Fruit fly (Drosophila melanogaster) whole organism, embryonic: ENCODE results near the gene alphaSnap.

Experiments used
- Antp ChIP-seq: fragments of 200-800 bp; sonication (Bioruptor generic); optimal IDR thresholded peaks from 3 replicates; lab custom pipeline; 2016; ENCODE audit warnings: missing biosample characterization, missing genetic modification characterization
- CG1024 ChIP-seq: fragments of 200-800 bp; sonication (Bioruptor generic); IDR thresholded peaks from 2 replicates; pipeline ENCODE4 v1.3.6; 2022; ENCODE audit warnings: missing biosample characterization, missing genetic modification characterization
- CG10267 ChIP-seq: fragments of 200-800 bp; sonication (Bioruptor generic); optimal IDR thresholded peaks from 2 replicates; lab custom pipeline; 2018; ENCODE audit warnings: missing biosample characterization, mild to moderate bottlenecking, missing genetic modification characterization, moderate library complexity
- CG12104 ChIP-seq: fragments of 200-800 bp; sonication (Bioruptor generic); optimal IDR thresholded peaks from 3 replicates; lab custom pipeline; 2016; ENCODE audit warnings: missing biosample characterization, missing genetic modification characterization
- CG12744 ChIP-seq: fragments of 200-800 bp; sonication (Bioruptor generic); optimal IDR thresholded peaks from 2 replicates; lab custom pipeline; 2016; ENCODE audit warnings: missing biosample characterization, missing genetic modification characterization
- CG1602 ChIP-seq: fragments of 200-800 bp; sonication (Bioruptor generic); optimal IDR thresholded peaks from 3 replicates; lab custom pipeline; 2016; ENCODE audit warnings: missing biosample characterization, missing genetic modification characterization
- CG16779 ChIP-seq: fragments of 200-800 bp; sonication (Bioruptor generic); IDR thresholded peaks from 2 replicates; pipeline ENCODE4 v1.3.6; 2022; ENCODE audit warnings: missing biosample characterization, missing genetic modification characterization
- CG17612 ChIP-seq: fragments of 200-800 bp; sonication (Bioruptor generic); IDR thresholded peaks from 2 replicates; pipeline ENCODE4 v1.3.6; 2022; ENCODE audit warnings: missing biosample characterization, missing genetic modification characterization
- CG2120 ChIP-seq: fragments of 200-800 bp; sonication (Bioruptor generic); optimal IDR thresholded peaks from 3 replicates; lab custom pipeline; 2016; ENCODE audit warnings: missing biosample characterization, missing genetic modification characterization
- CG31441 ChIP-seq: fragments of 200-800 bp; sonication (Bioruptor generic); IDR thresholded peaks from 2 replicates; pipeline ENCODE4 v1.3.6; 2022; ENCODE audit warnings: missing biosample characterization, missing genetic modification characterization
- CG34376 ChIP-seq: fragments of 200-800 bp; sonication (Bioruptor generic); optimal IDR thresholded peaks from 2 replicates; lab custom pipeline; 2018; ENCODE audit warnings: missing biosample characterization, mild to moderate bottlenecking, missing genetic modification characterization
- CG6175 ChIP-seq: fragments of 200-800 bp; sonication (Bioruptor generic); IDR thresholded peaks from 3 replicates; pipeline ENCODE4 v1.3.6; 2022; ENCODE audit warnings: missing biosample characterization, missing genetic modification characterization
- CG6272 ChIP-seq: fragments of 200-800 bp; sonication (Bioruptor generic); IDR thresholded peaks from 2 replicates; pipeline ENCODE4 v1.3.6; 2022; ENCODE audit warnings: missing biosample characterization, missing genetic modification characterization
- CG8944 ChIP-seq: fragments of 200-800 bp; sonication (Bioruptor generic); optimal IDR thresholded peaks from 3 replicates; lab custom pipeline; 2016; ENCODE audit warnings: missing biosample characterization, missing genetic modification characterization
- CG9215 ChIP-seq: fragments of 200-800 bp; sonication (Bioruptor generic); IDR thresholded peaks from 2 replicates; pipeline ENCODE4 v1.3.6; 2022; ENCODE audit warnings: missing biosample characterization, missing genetic modification characterization
- Dll ChIP-seq: fragments of 200-800 bp; sonication (Bioruptor generic); IDR thresholded peaks from 4 replicates; pipeline ENCODE4 v1.3.6; 2022; ENCODE audit warnings: missing biosample characterization, missing genetic modification characterization; ENCODE audit not compliant: partially characterized antibody
- Drgx ChIP-seq: fragments of 200-800 bp; sonication (Bioruptor generic); IDR thresholded peaks from 2 replicates; pipeline ENCODE4 v1.3.6; 2022; ENCODE audit warnings: missing biosample characterization, missing genetic modification characterization
- Fer1 ChIP-seq: fragments of 200-800 bp; sonication (Bioruptor generic); optimal IDR thresholded peaks from 2 replicates; lab custom pipeline; 2017; ENCODE audit warnings: missing biosample characterization, mild to moderate bottlenecking, missing genetic modification characterization
- GATAe ChIP-seq: fragments of 200-800 bp; sonication (Bioruptor generic); conservative IDR thresholded peaks from 2 replicates; pipeline ENCODE4 v1.3.6; 2022; ENCODE audit warnings: missing biosample characterization, missing genetic modification characterization
- Med ChIP-seq: fragments of 200-800 bp; sonication (Bioruptor generic); peaks from one replicate; lab custom pipeline; 2016; ENCODE audit warnings: missing biosample characterization, missing genetic modification characterization, mild to moderate bottlenecking, inconsistent platforms, moderate library complexity
- Myb ChIP-seq: fragments of 200-800 bp; sonication (Bioruptor generic); optimal IDR thresholded peaks from 2 replicates; lab custom pipeline; 2016; ENCODE audit warnings: missing biosample characterization, missing genetic modification characterization
- Oaz ChIP-seq: fragments of 200-800 bp; sonication (Bioruptor generic); IDR thresholded peaks from 2 replicates; pipeline ENCODE4 v1.3.6; 2022; ENCODE audit warnings: missing biosample characterization, missing genetic modification characterization
- Pdp1 ChIP-seq, 2 experiments: fragments of 200-800 bp; sonication (Bioruptor generic); optimal IDR thresholded peaks; 3 replicates each; lab custom pipeline; 2016; ENCODE audit warnings: missing biosample characterization in 2 of 2, missing genetic modification characterization in 2 of 2, mild to moderate bottlenecking in 1 of 2, moderate library complexity in 1 of 2
- Ravus ChIP-seq: fragments of 200-800 bp; sonication (Bioruptor generic); IDR thresholded peaks from 2 replicates; pipeline ENCODE4 v1.3.6; 2022; ENCODE audit warnings: missing biosample characterization, missing genetic modification characterization
- Rfx ChIP-seq: fragments of 200-800 bp; sonication (Bioruptor generic); IDR thresholded peaks from 2 replicates; pipeline ENCODE4 v1.3.6; 2022; ENCODE audit warnings: missing biosample characterization, missing genetic modification characterization
- Trl ChIP-seq, 3 experiments: fragments of >200 bp in 2 of 3; fragments of 200-800 bp in 1 of 3; sonication (Bioruptor generic) in 1 of 3; optimal IDR thresholded peaks; 2 replicates in 1 of 3; 3 replicates in 2 of 3; lab custom pipeline; 2016 to 2017; ENCODE audit warnings: missing biosample characterization in 1 of 3, missing genetic modification characterization in 1 of 3
- bbx ChIP-seq: fragments of 200-800 bp; sonication (Bioruptor generic); IDR thresholded peaks from 2 replicates; pipeline ENCODE4 v1.3.6; 2022; ENCODE audit warnings: missing biosample characterization, missing genetic modification characterization; ENCODE audit not compliant: partially characterized antibody
- cg ChIP-seq: fragments of 200-800 bp; sonication (Bioruptor generic); optimal IDR thresholded peaks from 3 replicates; lab custom pipeline; 2019; ENCODE audit warnings: missing biosample characterization, mild to moderate bottlenecking, missing genetic modification characterization, moderate library complexity
- chinmo ChIP-seq: fragments of 200-800 bp; sonication (Bioruptor generic); IDR thresholded peaks from 4 replicates; pipeline ENCODE4 v1.3.6; 2022; ENCODE audit warnings: missing biosample characterization, missing genetic modification characterization; ENCODE audit not compliant: partially characterized antibody
- crc ChIP-seq: fragments of 200-800 bp; sonication (Bioruptor generic); optimal IDR thresholded peaks from 2 replicates; lab custom pipeline; 2016; ENCODE audit warnings: missing biosample characterization, missing genetic modification characterization
- cwo ChIP-seq: fragments of 200-800 bp; sonication (Bioruptor generic); optimal IDR thresholded peaks from 3 replicates; lab custom pipeline; 2017; ENCODE audit warnings: missing biosample characterization, missing genetic modification characterization, mild to moderate bottlenecking, moderate library complexity, missing genetic modification reagents
- dimm ChIP-seq: fragments of 200-800 bp; sonication (Bioruptor generic); IDR thresholded peaks from 2 replicates; pipeline ENCODE4 v1.3.6; 2022; ENCODE audit warnings: missing biosample characterization, missing genetic modification characterization
- dpn ChIP-seq, 2 experiments: fragments of 200-800 bp; sonication (Bioruptor generic); optimal IDR thresholded peaks; 3 replicates each; lab custom pipeline; 2016; ENCODE audit warnings: missing biosample characterization in 2 of 2, missing genetic modification characterization in 2 of 2
- grn ChIP-seq: fragments of 200-800 bp; sonication (Bioruptor generic); optimal IDR thresholded peaks from 3 replicates; lab custom pipeline; 2017; ENCODE audit warnings: missing biosample characterization, missing genetic modification characterization
- h ChIP-seq: fragments of >200 bp; optimal IDR thresholded peaks from 2 replicates; lab custom pipeline; 2017
- hkb ChIP-seq, 2 experiments: fragments of 200-800 bp in 1 of 2; fragments of >200 bp in 1 of 2; sonication (Bioruptor generic) in 1 of 2; IDR thresholded peaks in 1 of 2; optimal IDR thresholded peaks in 1 of 2; 2 replicates each; pipeline versions ENCODE4 v1.3.6 to Lab custom; 2017 to 2022; ENCODE audit warnings: missing biosample characterization in 1 of 2, missing genetic modification characterization in 1 of 2
- lbe ChIP-seq: fragments of 200-800 bp; sonication (Bioruptor generic); optimal IDR thresholded peaks from 2 replicates; lab custom pipeline; 2016; ENCODE audit warnings: missing biosample characterization, mild to moderate bottlenecking, missing genetic modification characterization
- nerfin-1 ChIP-seq: fragments of 200-800 bp; sonication (Bioruptor generic); optimal IDR thresholded peaks from 3 replicates; lab custom pipeline; 2019; ENCODE audit warnings: missing biosample characterization, mild to moderate bottlenecking, missing genetic modification characterization, moderate library complexity
- nerfin-2 ChIP-seq: fragments of 200-800 bp; sonication (Bioruptor generic); IDR thresholded peaks from 2 replicates; pipeline ENCODE4 v1.3.6; 2022; ENCODE audit warnings: missing biosample characterization, missing genetic modification characterization; ENCODE audit not compliant: partially characterized antibody
- onecut ChIP-seq: fragments of 200-800 bp; sonication (Bioruptor generic); IDR thresholded peaks from 2 replicates; pipeline ENCODE4 v1.3.6; 2022; ENCODE audit warnings: missing biosample characterization, missing genetic modification characterization
- pan ChIP-seq, 4 experiments: fragments of >200 bp in 3 of 4; fragments of 200-800 bp in 1 of 4; sonication (Bioruptor generic) in 1 of 4; optimal IDR thresholded peaks in 3 of 4; IDR thresholded peaks in 1 of 4; 2 replicates each; pipeline versions ENCODE4 v1.3.6 to Lab custom; 2017 to 2022; ENCODE audit warnings: missing biosample characterization in 2 of 4, missing genetic modification characterization in 2 of 4, mixed read lengths in 1 of 4
- row ChIP-seq: fragments of 200-800 bp; sonication (Bioruptor generic); IDR thresholded peaks from 3 replicates; pipeline ENCODE4 v1.3.6; 2022; ENCODE audit warnings: missing biosample characterization, missing genetic modification characterization
- slou ChIP-seq: fragments of 200-800 bp; sonication (Bioruptor generic); optimal IDR thresholded peaks from 3 replicates; lab custom pipeline; 2016; ENCODE audit warnings: missing biosample characterization, missing genetic modification characterization
- sug ChIP-seq: fragments of 200-800 bp; optimal IDR thresholded peaks from 2 replicates; lab custom pipeline; 2019; ENCODE audit warnings: missing biosample characterization, mild to moderate bottlenecking, missing genetic modification characterization, moderate library complexity
- twi ChIP-seq: fragments of 200-800 bp; optimal IDR thresholded peaks from 2 replicates; lab custom pipeline; 2019; ENCODE audit warnings: missing biosample characterization, mild to moderate bottlenecking, missing genetic modification characterization, moderate library complexity
- vvl ChIP-seq: fragments of 200-800 bp; sonication (Bioruptor generic); IDR thresholded peaks from 2 replicates; pipeline ENCODE4 v1.3.6; 2022; ENCODE audit warnings: missing biosample characterization, missing genetic modification characterization
- wdn ChIP-seq: fragments of 200-800 bp; sonication (Bioruptor generic); IDR thresholded peaks from 2 replicates; pipeline ENCODE4 v1.3.6; 2022; ENCODE audit warnings: missing biosample characterization, missing genetic modification characterization

alphaSnap gene

dm6 chr3L:20353149-20353548 is 39.7 kb downstream of the alphaSnap start, which contains the start of gene CG5618:
Gene CG5618 (plus strand): TSS chr3L:20353449.
- TF ChIP-seq Pdp1 (GFP tag; optimal IDR thresholded peaks at IDR 0.05; lab: Kevin White, UChicago) = peak in 1 of 2 experiments; percentile 59
- no peak for TF ChIP-seq onecut (GFP tag; lab: Robert Waterston, UW)

- TF ChIP-seq CG17612 (GFP tag; lab: Robert Waterston, UW) (no peak), dimm (GFP tag; lab: Robert Waterston, UW) (no peak), h (lab: Kevin White, UChicago) (no peak), Dll (GFP tag; lab: Robert Waterston, UW) (no peak), lbe (GFP tag; lab: Kevin White, UChicago) (peak; percentile 24), CG2120 (GFP tag; lab: Kevin White, UChicago) (peak; percentile 4), cwo (GFP tag; lab: Kevin White, UChicago) (peak; percentile 3), nerfin-2 (no peak), CG10267 (tag; lab: Kevin White, UChicago) (no peak), Antp (no peak), CG16779 (no peak), CG34376 (peak; percentile 56), Oaz (GFP tag; lab: Robert Waterston, UW) (no peak), row (GFP tag; lab: Robert Waterston, UW) (no peak; the same call in 2 of the 3 replicates), vvl (peak; percentile 38; the same call in 1 of the 2 replicates), Ravus (GFP tag; lab: Robert Waterston, UW) (no peak), Med (GFP tag; lab: Kevin White, UChicago) (peak; percentile 78), hkb (optimal IDR thresholded peaks at IDR 0.05; lab: Kevin White, UChicago) (no peak), hkb (GFP tag; IDR thresholded peaks at IDR 0.05; lab: Robert Waterston, UW) (no peak), crc (GFP tag; lab: Kevin White, UChicago) (no peak), Trl (optimal IDR thresholded peaks at IDR 0.05; lab: Kevin White, UChicago) (peak in 1 of 2 experiments; percentile 1), Trl (GFP tag; optimal IDR thresholded peaks at IDR 0.05; lab: Kevin White, UChicago) (no peak), Drgx (0 out of 2 replicates have a peak, but pooled peaks have one; percentile 20), CG6175 (no peak), Fer1 (GFP tag; lab: Kevin White, UChicago) (no peak), dpn (GFP tag; optimal IDR thresholded peaks at IDR 0.05; lab: Kevin White, UChicago) (no peak), wdn (no peak), Rfx (GFP tag; lab: Robert Waterston, UW) (peak; percentile 16; the same call in 1 of the 2 replicates), CG1024 (GFP tag; lab: Robert Waterston, UW) (0 out of 2 replicates have a peak, but pooled peaks have one; percentile 18), slou (no peak), CG6272 (GFP tag; lab: Robert Waterston, UW) (no peak), Myb (no peak), CG1602 (GFP tag; lab: Kevin White, UChicago) (no peak), CG31441 (GFP tag; lab: Robert Waterston, UW) (no peak), nerfin-1 (tag; lab: Kevin White, UChicago) (no peak), sug (tag; lab: Kevin White, UChicago) (peak; percentile 51), chinmo (GFP tag; lab: Robert Waterston, UW) (peak; percentile 72; the same call in 1 of the 4 replicates), pan (optimal IDR thresholded peaks at IDR 0.05; lab: Kevin White, UChicago) (no peak), pan (GFP tag; optimal IDR thresholded peaks at IDR 0.05 in 1 of 2, IDR thresholded peaks at IDR 0.05 in 1 of 2) (no peak), CG12104 (GFP tag; lab: Kevin White, UChicago) (no peak), grn (GFP tag; lab: Kevin White, UChicago) (peak; percentile 94), CG9215 (GFP tag; lab: Robert Waterston, UW) (no peak), cg (peak; percentile 22), bbx (GFP tag; lab: Robert Waterston, UW) (no peak), twi (no peak), CG8944 (GFP tag; lab: Kevin White, UChicago) (no peak), CG12744 (GFP tag; lab: Kevin White, UChicago) (no peak), GATAe (peak; percentile 23; the same call in 1 of the 2 replicates)
Measured at dm6 chr3L:20353726-20354332, 40.4 kb downstream of the alphaSnap start.
